Worm (Caenorhabditis elegans): ENCODE results near the gene ubc-19.

ce11 chrV:18706063-18706620, 16.6 kb upstream of the ubc-19 start, which contains the start of gene Y17D7C.1:
- TF ChIP-seq med-1 (GFP tag; optimal IDR thresholded peaks at IDR 0.05; ENCODE audit: insufficient read depth) (no peak), ztf-29 (GFP tag; IDR thresholded peaks at IDR 0.05) (no peak), flt-1 (GFP tag; IDR thresholded peaks at IDR 0.05) (no peak), T22C8.4 (GFP tag; IDR thresholded peaks at IDR 0.05) (no peak), cog-1 (tag; optimal IDR thresholded peaks at IDR 0.05) (no peak)
